Worm (Caenorhabditis elegans): Measurements from ENCODE around the gene eral-1.

DNA sequence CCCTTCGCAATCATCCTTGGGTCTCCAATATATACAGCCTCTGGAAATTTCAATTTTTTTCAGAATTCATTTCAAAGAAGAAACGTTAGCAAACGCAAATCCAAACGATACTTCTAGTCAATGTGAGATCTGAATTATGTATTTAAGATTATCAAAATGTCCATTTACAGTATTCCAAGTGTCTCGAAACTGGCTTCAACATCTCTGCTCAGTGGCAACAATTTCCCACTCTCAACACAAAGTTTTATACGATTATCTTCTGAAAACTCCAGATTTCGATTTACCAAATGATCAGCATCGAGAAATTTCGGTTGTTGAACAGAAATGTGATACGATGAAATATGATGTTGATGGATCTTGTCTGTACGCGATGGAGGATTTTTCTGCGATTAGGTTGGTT is 33.0 kb downstream of the eral-1 start:
- TF ChIP-seq cebp-1 (GFP tag; IDR thresholded peaks at IDR 0.05) (no peak), cebp-1 (tag; optimal IDR thresholded peaks at IDR 0.05) (no peak), hlh-26 (GFP tag; conservative IDR thresholded peaks at IDR 0.05) (no peak), zim-3 (tag; optimal IDR thresholded peaks at IDR 0.05) (no peak), pha-4 (tag; optimal IDR thresholded peaks at IDR 0.05) (no peak), unc-62 (GFP tag; optimal IDR thresholded peaks at IDR 0.05) (no peak), snpc-4 (GFP tag; optimal IDR thresholded peaks at IDR 0.05) (no peak), snpc-4 (tag; optimal IDR thresholded peaks at IDR 0.05) (no peak), efl-1 (GFP tag; optimal IDR thresholded peaks at IDR 0.05) (no peak), ama-1 (optimal IDR thresholded peaks at IDR 0.05) (no peak), ama-1 (GFP tag; optimal IDR thresholded peaks at IDR 0.05) (no peak), attf-5 (GFP tag; optimal IDR thresholded peaks at IDR 0.05) (no peak), egrh-3 (GFP tag; IDR thresholded peaks at IDR 0.05) (no peak), nhr-179 (tag; optimal IDR thresholded peaks at IDR 0.05) (no peak)

Measured in whole organism, young adult.